Worm (Caenorhabditis elegans) whole organism, mixed stage, embryonic: Measurements from ENCODE around the gene nspb-3.

Experiments
- mep-1 ChIP-seq: fragments of 150-350 bp; optimal IDR thresholded peaks from 2 replicates; lab custom pipeline; 2017; ENCODE audit warnings: missing biosample characterization, missing genetic modification reagents, missing genetic modification characterization, inconsistent platforms
- pha-4 ChIP-seq: fragments of 150-350 bp; optimal IDR thresholded peaks from 2 replicates; lab custom pipeline; 2018; ENCODE audit warnings: missing biosample characterization, missing genetic modification reagents, missing genetic modification characterization
- unc-39 ChIP-seq: fragments of 150-350 bp; optimal IDR thresholded peaks from 2 replicates; lab custom pipeline; 2014; ENCODE audit warnings: missing biosample characterization, missing genetic modification characterization

DNA sequence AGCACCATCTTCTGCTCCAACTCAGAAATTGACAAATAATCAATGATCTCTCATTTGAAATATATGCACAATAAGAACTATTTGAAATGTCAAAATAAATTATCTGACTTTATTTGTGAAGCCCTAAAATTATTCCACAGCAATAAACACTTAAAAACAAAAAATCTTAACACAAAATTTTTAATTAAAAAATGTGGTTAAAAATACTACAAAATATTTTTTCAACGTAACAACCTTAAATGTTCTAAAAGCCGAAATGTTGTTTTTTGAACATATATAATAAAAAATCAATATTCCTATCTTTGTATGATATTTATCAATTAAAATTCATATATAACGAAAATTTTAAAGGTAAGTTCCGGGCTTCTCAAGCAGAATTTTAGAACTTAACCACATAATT is 4.7 kb upstream of the nspb-3 start, which contains the start of gene F38A5.8:
- TF ChIP-seq pha-4 (tag; lab: Kevin White, UChicago) (no peak), unc-39 (tag; lab: Kevin White, UChicago) (no peak), mep-1 (tag; lab: Kevin White, UChicago) (no peak)
